Worm (Caenorhabditis elegans) whole organism, L2 larva: ENCODE results near the gene srh-19.

ENCODE experiments used
- C34F6.9 ChIP-seq: fragments of 150-350 bp; optimal IDR thresholded peaks from 2 replicates; lab custom pipeline; 2014; ENCODE audit warnings: missing biosample characterization, missing genetic modification characterization
- F13H6.1 ChIP-seq: sonication (generic microtip); optimal IDR thresholded peaks from 2 replicates; lab custom pipeline; 2016; ENCODE audit warnings: missing genetic modification characterization, missing compliant biosample characterization
- R02D3.7 ChIP-seq: fragments of 150-350 bp; optimal IDR thresholded peaks from 2 replicates; lab custom pipeline; 2014; ENCODE audit warnings: missing biosample characterization, missing genetic modification characterization
- Y55F3AM.14 ChIP-seq: fragments of 200-800 bp; sonication (Bioruptor generic); optimal IDR thresholded peaks from 2 replicates; lab custom pipeline; 2018; ENCODE audit warnings: mild to moderate bottlenecking, missing genetic modification characterization, missing compliant biosample characterization
- ZK546.5 ChIP-seq: sonication (generic microtip); optimal IDR thresholded peaks from 2 replicates; lab custom pipeline; 2017; ENCODE audit warnings: missing biosample characterization, missing genetic modification characterization
- alr-1 ChIP-seq: fragments of 150-350 bp; optimal IDR thresholded peaks from 2 replicates; lab custom pipeline; 2014; ENCODE audit warnings: missing biosample characterization, missing genetic modification characterization
- aly-2 ChIP-seq: fragments of 150-350 bp; optimal IDR thresholded peaks from 2 replicates; lab custom pipeline; 2014; ENCODE audit warnings: missing biosample characterization, missing genetic modification characterization
- ama-1 ChIP-seq: fragments of 150-350 bp; optimal IDR thresholded peaks from 2 replicates; lab custom pipeline; 2018; ENCODE audit warnings: inconsistent platforms
- blmp-1 ChIP-seq: sonication (generic microtip); optimal IDR thresholded peaks from 2 replicates; lab custom pipeline; 2017; ENCODE audit warnings: missing genetic modification characterization, mild to moderate bottlenecking, missing compliant biosample characterization, antibody characterized with exemption, moderate library complexity; ENCODE audit not compliant: insufficient read depth
- ceh-16 ChIP-seq: fragments of 150-350 bp; optimal IDR thresholded peaks from 2 replicates; lab custom pipeline; 2014; ENCODE audit warnings: missing biosample characterization, missing genetic modification characterization
- ceh-82 ChIP-seq: fragments of 150-350 bp; optimal IDR thresholded peaks from 2 replicates; lab custom pipeline; 2014; ENCODE audit warnings: missing biosample characterization, missing genetic modification characterization
- crh-2 ChIP-seq: sonication (generic microtip); optimal IDR thresholded peaks from 2 replicates; lab custom pipeline; 2017; ENCODE audit warnings: missing biosample characterization, missing genetic modification characterization
- dmd-4 ChIP-seq: sonication (generic microtip); optimal IDR thresholded peaks from 2 replicates; lab custom pipeline; 2017; ENCODE audit warnings: missing biosample characterization, missing genetic modification characterization
- elt-1 ChIP-seq: fragments of 150-350 bp; optimal IDR thresholded peaks from 2 replicates; lab custom pipeline; 2014; ENCODE audit warnings: missing biosample characterization, missing genetic modification characterization
- elt-3 ChIP-seq: sonication (generic microtip); optimal IDR thresholded peaks from 2 replicates; lab custom pipeline; 2017; ENCODE audit warnings: missing biosample characterization, missing genetic modification characterization
- fos-1 ChIP-seq: fragments of 150-350 bp; optimal IDR thresholded peaks from 2 replicates; lab custom pipeline; 2014; ENCODE audit warnings: missing biosample characterization, missing genetic modification characterization
- gmeb-1 ChIP-seq: fragments of 150-350 bp; optimal IDR thresholded peaks from 2 replicates; lab custom pipeline; 2014; ENCODE audit warnings: missing biosample characterization, missing genetic modification characterization
- lin-11 ChIP-seq: fragments of 150-350 bp; sonication (generic microtip); optimal IDR thresholded peaks from 2 replicates; lab custom pipeline; 2014; ENCODE audit warnings: missing biosample characterization, missing genetic modification characterization, inconsistent platforms, mixed read lengths
- lin-13 ChIP-seq: fragments of 150-350 bp; optimal IDR thresholded peaks from 2 replicates; lab custom pipeline; 2014; ENCODE audit warnings: missing biosample characterization, missing genetic modification reagents, missing genetic modification characterization
- lin-39 ChIP-seq: fragments of 150-350 bp; optimal IDR thresholded peaks from 2 replicates; lab custom pipeline; 2014; ENCODE audit warnings: missing biosample characterization, missing genetic modification reagents, missing genetic modification characterization
- lsy-2 ChIP-seq, 2 experiments: fragments of 150-350 bp in 1 of 2; sonication (generic microtip) in 1 of 2; optimal IDR thresholded peaks; 2 replicates each; lab custom pipeline; 2014 to 2017; ENCODE audit warnings: missing biosample characterization in 2 of 2, missing genetic modification characterization in 2 of 2
- mbf-1 ChIP-seq: sonication (generic microtip); optimal IDR thresholded peaks from 2 replicates; lab custom pipeline; 2017; ENCODE audit warnings: missing biosample characterization, missing genetic modification characterization
- mdl-1 ChIP-seq, 2 experiments: fragments of 150-350 bp in 1 of 2; sonication (generic microtip) in 1 of 2; optimal IDR thresholded peaks; 2 replicates each; lab custom pipeline; 2017; ENCODE audit warnings: missing biosample characterization in 2 of 2, missing genetic modification characterization in 2 of 2
- nhr-10 ChIP-seq: sonication (generic microtip); optimal IDR thresholded peaks from 2 replicates; lab custom pipeline; 2017; ENCODE audit warnings: missing biosample characterization, missing genetic modification characterization
- nhr-11 ChIP-seq: fragments of 150-350 bp; optimal IDR thresholded peaks from 2 replicates; lab custom pipeline; 2014; ENCODE audit warnings: missing biosample characterization, missing genetic modification characterization
- nhr-12 ChIP-seq: fragments of 150-350 bp; optimal IDR thresholded peaks from 2 replicates; lab custom pipeline; 2014; ENCODE audit warnings: missing biosample characterization, missing genetic modification characterization
- nhr-129 ChIP-seq: fragments of 150-350 bp; optimal IDR thresholded peaks from 2 replicates; lab custom pipeline; 2014; ENCODE audit warnings: missing biosample characterization, missing genetic modification characterization
- nhr-21 ChIP-seq: fragments of 150-350 bp; optimal IDR thresholded peaks from 2 replicates; lab custom pipeline; 2014; ENCODE audit warnings: missing biosample characterization, missing genetic modification characterization
- nhr-23 ChIP-seq: fragments of 150-350 bp; optimal IDR thresholded peaks from 2 replicates; lab custom pipeline; 2014; ENCODE audit warnings: missing biosample characterization, missing genetic modification reagents, missing genetic modification characterization
- nhr-6 ChIP-seq: fragments of 150-350 bp; optimal IDR thresholded peaks from 2 replicates; lab custom pipeline; 2014; ENCODE audit warnings: missing biosample characterization, missing genetic modification characterization
- nhr-77 ChIP-seq: fragments of 150-350 bp; optimal IDR thresholded peaks from 2 replicates; lab custom pipeline; 2014; ENCODE audit warnings: missing biosample characterization, missing genetic modification characterization
- peb-1 ChIP-seq: fragments of 150-350 bp; optimal IDR thresholded peaks from 2 replicates; lab custom pipeline; 2014; ENCODE audit warnings: missing biosample characterization, missing genetic modification characterization
- sem-4 ChIP-seq: fragments of 150-350 bp; optimal IDR thresholded peaks from 2 replicates; lab custom pipeline; 2014; ENCODE audit warnings: missing biosample characterization, missing genetic modification reagents, missing genetic modification characterization
- skn-1 ChIP-seq: sonication (generic microtip); optimal IDR thresholded peaks from 2 replicates; lab custom pipeline; 2017; ENCODE audit warnings: missing biosample characterization, missing genetic modification characterization
- sma-3 ChIP-seq: sonication (generic microtip); optimal IDR thresholded peaks from 2 replicates; lab custom pipeline; 2016; ENCODE audit warnings: missing genetic modification reagents, missing genetic modification characterization, missing compliant biosample characterization
- sma-9 ChIP-seq, 2 experiments: fragments of 150-350 bp in 1 of 2; sonication (generic microtip) in 1 of 2; optimal IDR thresholded peaks; 2 replicates each; lab custom pipeline; 2014 to 2016; ENCODE audit warnings: missing genetic modification characterization in 2 of 2, mild to moderate bottlenecking in 1 of 2, missing biosample characterization in 1 of 2, missing compliant biosample characterization in 1 of 2, missing genetic modification reagents in 1 of 2, moderate library complexity in 1 of 2
- snpc-4 ChIP-seq: fragments of 150-350 bp; optimal IDR thresholded peaks from 2 replicates; lab custom pipeline; 2014; ENCODE audit warnings: missing biosample characterization, missing genetic modification characterization
- unc-39 ChIP-seq: fragments of 150-350 bp; optimal IDR thresholded peaks from 2 replicates; lab custom pipeline; 2014; ENCODE audit warnings: missing biosample characterization, missing genetic modification characterization
- unc-55 ChIP-seq: fragments of 150-350 bp; sonication (generic microtip); optimal IDR thresholded peaks from 3 replicates; lab custom pipeline; 2014; ENCODE audit warnings: missing biosample characterization, missing genetic modification reagents, missing genetic modification characterization
- unc-62 ChIP-seq: fragments of 150-350 bp; optimal IDR thresholded peaks from 2 replicates; lab custom pipeline; 2014; ENCODE audit warnings: missing biosample characterization, missing genetic modification reagents, missing genetic modification characterization
- zag-1 ChIP-seq: fragments of 150-350 bp; optimal IDR thresholded peaks from 2 replicates; lab custom pipeline; 2014; ENCODE audit warnings: missing biosample characterization, missing genetic modification characterization
- ztf-1 ChIP-seq: fragments of 200-800 bp; sonication (Bioruptor generic); conservative IDR thresholded peaks from 2 replicates; pipeline ENCODE4 v1.3.6; 2022; ENCODE audit warnings: missing genetic modification characterization, missing compliant biosample characterization
- ztf-11 ChIP-seq: sonication (generic microtip); optimal IDR thresholded peaks from 2 replicates; lab custom pipeline; 2017; ENCODE audit warnings: missing biosample characterization, missing genetic modification characterization
- ztf-4 ChIP-seq: fragments of 150-350 bp; optimal IDR thresholded peaks from 2 replicates; lab custom pipeline; 2014; ENCODE audit warnings: missing biosample characterization, missing genetic modification characterization

The srh-19 gene

ce11 chrX:1389382-1389983, 23.5 kb upstream of the srh-19 start (continued):
- TF ChIP-seq ceh-16 (tag; lab: Kevin White, UChicago) (peak; percentile 80), snpc-4 (peak; percentile 34), lin-11 (no peak), nhr-10 (tag; lab: Kevin White, UChicago) (peak; percentile 85), lin-39 (tag; lab: Kevin White, UChicago) (no peak), nhr-77 (tag; lab: Kevin White, UChicago) (peak; percentile 87), gmeb-1 (tag; lab: Kevin White, UChicago) (peak; percentile 87), ama-1 (lab: Kevin White, UChicago) (no peak), alr-1 (tag; lab: Kevin White, UChicago) (no peak), ztf-11 (tag; lab: Kevin White, UChicago) (no peak), nhr-12 (tag; lab: Kevin White, UChicago) (peak; percentile 66), lin-13 (peak; percentile 93), aly-2 (tag; lab: Kevin White, UChicago) (peak; percentile 59), unc-39 (tag; lab: Kevin White, UChicago) (no peak), sem-4 (peak; percentile 94), ztf-1 (GFP tag; lab: Robert Waterston, UW) (no peak), nhr-21 (tag; lab: Kevin White, UChicago) (peak; percentile 99), mdl-1 (tag; optimal IDR thresholded peaks at IDR 0.05; lab: Kevin White, UChicago) (peak; percentile 7 to 80), skn-1 (tag; lab: Kevin White, UChicago) (peak; percentile 91), zag-1 (peak; percentile 59), R02D3.7 (tag; lab: Kevin White, UChicago) (peak; percentile 45), blmp-1 (tag; lab: Kevin White, UChicago) (no peak), dmd-4 (tag; lab: Kevin White, UChicago) (peak; percentile 73), unc-55 (peak; percentile 85), unc-62 (GFP tag; lab: Kevin White, UChicago) (no peak), sma-3 (GFP tag; lab: Kevin White, UChicago) (peak; percentile 94), Y55F3AM.14 (GFP tag; lab: Kevin White, UChicago) (peak; percentile 74)
- TF ChIP-seq, all 48 proteins: peak for 35

ce11 chrX:1393891-1394290, 19.1 kb upstream of the srh-19 start, which contains the start of gene F56C3.9:
TSS of gene F56C3.9 (minus strand) at chrX:1393991.
- no peak for TF ChIP-seq peb-1
- TF ChIP-seq nhr-21 (tag; lab: Kevin White, UChicago) = no peak

- peak; percentile 42 for TF ChIP-seq nhr-129 (tag; lab: Kevin White, UChicago)
- TF ChIP-seq ztf-1 (GFP tag; lab: Robert Waterston, UW) = no peak
- TF ChIP-seq, all 48 proteins: peak for 1
These were observed 18.5 kb upstream of the srh-19 start for ce11 chrX:1394437-1394836.

ce11 chrX:1395793-1396192, 17.2 kb upstream of the srh-19 start:
- no peak for TF ChIP-seq unc-39 (tag; lab: Kevin White, UChicago)
- TF ChIP-seq blmp-1 (tag; lab: Kevin White, UChicago) = no peak
- TF ChIP-seq lin-13 = no peak
- TF ChIP-seq lsy-2 (tag; optimal IDR thresholded peaks at IDR 0.05; lab: Kevin White, UChicago) = peak in 1 of 2 experiments; percentile 31
- no peak for TF ChIP-seq nhr-12 (tag; lab: Kevin White, UChicago)
- no peak for TF ChIP-seq alr-1 (tag; lab: Kevin White, UChicago)
- no peak for TF ChIP-seq crh-2
- TF ChIP-seq nhr-77 (tag; lab: Kevin White, UChicago) = no peak
- TF ChIP-seq elt-3 (tag; lab: Kevin White, UChicago) = no peak
- TF ChIP-seq F13H6.1 (tag; lab: Kevin White, UChicago) = peak; percentile 66
- TF ChIP-seq mbf-1 (tag; lab: Kevin White, UChicago) = no peak
- no peak for TF ChIP-seq snpc-4
- no peak for TF ChIP-seq ztf-11 (tag; lab: Kevin White, UChicago)
- TF ChIP-seq ztf-1 (GFP tag; lab: Robert Waterston, UW) = no peak
- no peak for TF ChIP-seq ama-1 (lab: Kevin White, UChicago)
- no peak for TF ChIP-seq ZK546.5 (tag; lab: Kevin White, UChicago)
- TF ChIP-seq unc-55 = no peak
- no peak for TF ChIP-seq ceh-16 (tag; lab: Kevin White, UChicago)
- no peak for TF ChIP-seq skn-1 (tag; lab: Kevin White, UChicago)
- TF ChIP-seq sma-3 (GFP tag; lab: Kevin White, UChicago) = no peak
- no peak for TF ChIP-seq mdl-1 (tag; optimal IDR thresholded peaks at IDR 0.05; lab: Kevin White, UChicago)
- TF ChIP-seq peb-1 = no peak
- TF ChIP-seq dmd-4 (tag; lab: Kevin White, UChicago) = no peak
- no peak for TF ChIP-seq nhr-10 (tag; lab: Kevin White, UChicago)
- TF ChIP-seq nhr-21 (tag; lab: Kevin White, UChicago) = peak; percentile 64
- TF ChIP-seq ztf-4 = no peak
- no peak for TF ChIP-seq aly-2 (tag; lab: Kevin White, UChicago)
- TF ChIP-seq nhr-6 = no peak
- TF ChIP-seq nhr-23 (tag; lab: Kevin White, UChicago) = no peak
- TF ChIP-seq ceh-82 (tag; lab: Kevin White, UChicago) = no peak
- no peak for TF ChIP-seq C34F6.9 (tag; lab: Kevin White, UChicago)
- TF ChIP-seq elt-1 = no peak
- peak; percentile 88 for TF ChIP-seq sma-9 (GFP tag; optimal IDR thresholded peaks at IDR 0.05; lab: Kevin White, UChicago)
- TF ChIP-seq sma-9 (tag; optimal IDR thresholded peaks at IDR 0.05; lab: Kevin White, UChicago) = no peak
- TF ChIP-seq fos-1 (tag; lab: Kevin White, UChicago) = peak; percentile 12
- no peak for TF ChIP-seq nhr-11
- TF ChIP-seq zag-1 = no peak
